Worm (Caenorhabditis elegans) whole organism, late embryonic: ENCODE measurements around the gene C23H3.2.

ENCODE experiments used
- F13H6.1 ChIP-seq: sonication (generic microtip); optimal IDR thresholded peaks from 2 replicates; lab custom pipeline; 2016; ENCODE audit warnings: missing genetic modification characterization, missing compliant biosample characterization
- K02D7.2 ChIP-seq: sonication (generic microtip); optimal IDR thresholded peaks from 2 replicates; lab custom pipeline; 2017; ENCODE audit warnings: mild to moderate bottlenecking, missing genetic modification characterization, missing compliant biosample characterization
- T23F11.4 ChIP-seq: fragments of 200-800 bp; sonication (Bioruptor generic); optimal IDR thresholded peaks from 2 replicates; lab custom pipeline; 2018; ENCODE audit warnings: mild to moderate bottlenecking, missing genetic modification characterization, missing compliant biosample characterization
- Y22D7AL.16 ChIP-seq: sonication (generic microtip); optimal IDR thresholded peaks from 2 replicates; lab custom pipeline; 2016; ENCODE audit warnings: missing genetic modification characterization, missing compliant biosample characterization
- ama-1 ChIP-seq: fragments of 150-350 bp; optimal IDR thresholded peaks from 2 replicates; lab custom pipeline; 2014
- ceh-19 ChIP-seq: fragments of 200-800 bp; sonication (Bioruptor generic); optimal IDR thresholded peaks from 2 replicates; lab custom pipeline; 2018; ENCODE audit warnings: mild to moderate bottlenecking, missing genetic modification characterization, missing compliant biosample characterization
- ceh-2 ChIP-seq: sonication (generic microtip); optimal IDR thresholded peaks from 2 replicates; lab custom pipeline; 2016; ENCODE audit warnings: missing genotype, missing genetic modification characterization, missing compliant biosample characterization
- ceh-24 ChIP-seq: sonication (generic microtip); optimal IDR thresholded peaks from 2 replicates; lab custom pipeline; 2016; ENCODE audit warnings: mild to moderate bottlenecking, missing genetic modification characterization, missing compliant biosample characterization
- ceh-30 ChIP-seq: fragments of 150-350 bp; optimal IDR thresholded peaks from 2 replicates; lab custom pipeline; 2014; ENCODE audit warnings: missing biosample characterization, missing genetic modification characterization
- ceh-31 ChIP-seq: sonication (generic microtip); optimal IDR thresholded peaks from 2 replicates; lab custom pipeline; 2016; ENCODE audit warnings: missing genetic modification characterization, missing compliant biosample characterization
- ceh-34 ChIP-seq: sonication (generic microtip); optimal IDR thresholded peaks from 2 replicates; lab custom pipeline; 2016; ENCODE audit warnings: mild to moderate bottlenecking, missing genetic modification characterization, missing compliant biosample characterization
- ceh-6 ChIP-seq: fragments of 200-800 bp; sonication (Bioruptor generic); optimal IDR thresholded peaks from 2 replicates; lab custom pipeline; 2018; ENCODE audit warnings: mild to moderate bottlenecking, missing genetic modification characterization, missing compliant biosample characterization
- ceh-9 ChIP-seq: sonication (generic microtip); optimal IDR thresholded peaks from 2 replicates; lab custom pipeline; 2016; ENCODE audit warnings: mild to moderate bottlenecking, missing genetic modification characterization, inconsistent platforms, missing compliant biosample characterization
- che-1 ChIP-seq: sonication (generic microtip); optimal IDR thresholded peaks from 2 replicates; lab custom pipeline; 2016; ENCODE audit warnings: mild to moderate bottlenecking, missing genetic modification characterization, missing compliant biosample characterization
- dve-1 ChIP-seq: sonication (generic microtip); optimal IDR thresholded peaks from 2 replicates; lab custom pipeline; 2017; ENCODE audit warnings: antibody characterized with exemption, mild to moderate bottlenecking, missing genetic modification characterization, missing compliant biosample characterization
- elt-4 ChIP-seq: sonication (generic microtip); optimal IDR thresholded peaks from 2 replicates; lab custom pipeline; 2016; ENCODE audit warnings: missing genetic modification characterization, missing compliant biosample characterization
- ets-4 ChIP-seq: sonication (generic microtip); optimal IDR thresholded peaks from 2 replicates; lab custom pipeline; 2016; ENCODE audit warnings: missing genetic modification characterization, missing compliant biosample characterization
- fax-1 ChIP-seq: sonication (generic microtip); optimal IDR thresholded peaks from 2 replicates; lab custom pipeline; 2016; ENCODE audit warnings: missing genotype, missing genetic modification characterization, missing compliant biosample characterization
- fkh-10 ChIP-seq: fragments of 150-350 bp; optimal IDR thresholded peaks from 2 replicates; lab custom pipeline; 2014; ENCODE audit warnings: missing biosample characterization, missing genetic modification reagents, missing genetic modification characterization
- fkh-6 ChIP-seq: sonication (generic microtip); optimal IDR thresholded peaks from 2 replicates; lab custom pipeline; 2016; ENCODE audit warnings: missing genetic modification characterization, missing compliant biosample characterization
- gmeb-2 ChIP-seq: sonication (generic microtip); optimal IDR thresholded peaks from 2 replicates; lab custom pipeline; 2016; ENCODE audit warnings: missing genetic modification characterization, inconsistent platforms, missing compliant biosample characterization
- hlh-13 ChIP-seq: fragments of 200-800 bp; sonication (Bioruptor generic); optimal IDR thresholded peaks from 2 replicates; lab custom pipeline; 2018; ENCODE audit warnings: mild to moderate bottlenecking, missing genetic modification characterization, missing compliant biosample characterization
- hlh-15 ChIP-seq: sonication (generic microtip); optimal IDR thresholded peaks from 2 replicates; lab custom pipeline; 2016; ENCODE audit warnings: missing genetic modification characterization, missing compliant biosample characterization
- hlh-6 ChIP-seq: sonication (generic microtip); optimal IDR thresholded peaks from 2 replicates; lab custom pipeline; 2016; ENCODE audit warnings: missing genotype, missing genetic modification characterization, missing compliant biosample characterization
- lin-11 ChIP-seq: fragments of 200-800 bp; sonication (Bioruptor generic); optimal IDR thresholded peaks from 2 replicates; lab custom pipeline; 2018; ENCODE audit warnings: mild to moderate bottlenecking, missing genetic modification characterization, missing compliant biosample characterization
- madf-2 ChIP-seq: sonication (generic microtip); optimal IDR thresholded peaks from 2 replicates; lab custom pipeline; 2017; ENCODE audit warnings: missing genetic modification characterization, missing compliant biosample characterization
- mec-3 ChIP-seq: sonication (generic microtip); optimal IDR thresholded peaks from 2 replicates; lab custom pipeline; 2016; ENCODE audit warnings: borderline replicate concordance, missing genetic modification characterization, missing compliant biosample characterization
- nhr-11 ChIP-seq: fragments of 150-350 bp; optimal IDR thresholded peaks from 2 replicates; lab custom pipeline; 2014; ENCODE audit warnings: missing biosample characterization, missing genetic modification characterization
- nhr-232 ChIP-seq: sonication (generic microtip); optimal IDR thresholded peaks from 2 replicates; lab custom pipeline; 2016; ENCODE audit warnings: missing genetic modification characterization, missing compliant biosample characterization
- npax-4 ChIP-seq: sonication (generic microtip); optimal IDR thresholded peaks from 2 replicates; lab custom pipeline; 2016; ENCODE audit warnings: missing genetic modification characterization, missing compliant biosample characterization
- pag-3 ChIP-seq: sonication (generic microtip); optimal IDR thresholded peaks from 2 replicates; lab custom pipeline; 2016; ENCODE audit warnings: missing compliant biosample characterization, missing genetic modification characterization, borderline replicate concordance
- pax-1 ChIP-seq: fragments of 150-350 bp; optimal IDR thresholded peaks from 2 replicates; lab custom pipeline; 2014; ENCODE audit warnings: missing biosample characterization, missing genetic modification characterization
- pha-2 ChIP-seq: sonication (generic microtip); optimal IDR thresholded peaks from 2 replicates; lab custom pipeline; 2017; ENCODE audit warnings: mild to moderate bottlenecking, missing genetic modification characterization, missing compliant biosample characterization
- pha-4 ChIP-seq: fragments of 150-350 bp; optimal IDR thresholded peaks from 2 replicates; lab custom pipeline; 2018; ENCODE audit warnings: missing biosample characterization, missing genetic modification reagents, missing genetic modification characterization
- pqm-1 ChIP-seq: sonication (generic microtip); optimal IDR thresholded peaks from 2 replicates; lab custom pipeline; 2016; ENCODE audit warnings: missing genetic modification characterization, missing compliant biosample characterization
- pros-1 ChIP-seq: fragments of 150-350 bp; optimal IDR thresholded peaks from 2 replicates; lab custom pipeline; 2014; ENCODE audit warnings: missing biosample characterization, missing genetic modification reagents, missing genetic modification characterization
- ref-2 ChIP-seq: sonication (generic microtip); optimal IDR thresholded peaks from 2 replicates; lab custom pipeline; 2016; ENCODE audit warnings: missing genetic modification characterization, missing compliant biosample characterization
- rnt-1 ChIP-seq: sonication (generic microtip); optimal IDR thresholded peaks from 2 replicates; lab custom pipeline; 2016; ENCODE audit warnings: missing genetic modification characterization, missing compliant biosample characterization
- sdc-2 ChIP-seq: sonication (generic microtip); optimal IDR thresholded peaks from 2 replicates; lab custom pipeline; 2016; ENCODE audit warnings: missing genotype, missing genetic modification characterization, missing compliant biosample characterization
- sox-2 ChIP-seq: fragments of 200-800 bp; sonication (Bioruptor generic); IDR thresholded peaks from 2 replicates; pipeline ENCODE4 v1.3.6; 2022; ENCODE audit warnings: missing genetic modification reagents, missing genetic modification characterization, missing compliant biosample characterization
- sox-4 ChIP-seq: sonication (generic microtip); optimal IDR thresholded peaks from 2 replicates; lab custom pipeline; 2017; ENCODE audit warnings: mild to moderate bottlenecking, missing genetic modification characterization, inconsistent platforms, missing compliant biosample characterization
- syd-9 ChIP-seq: sonication (generic microtip); optimal IDR thresholded peaks from 2 replicates; lab custom pipeline; 2016; ENCODE audit warnings: mild to moderate bottlenecking, missing genetic modification characterization, moderate library complexity, missing compliant biosample characterization
- tbx-2 ChIP-seq: sonication (generic microtip); optimal IDR thresholded peaks from 2 replicates; lab custom pipeline; 2016; ENCODE audit warnings: missing genetic modification characterization, missing compliant biosample characterization
- unc-3 ChIP-seq, 2 experiments: fragments of 200-800 bp in 1 of 2; sonication (Bioruptor generic) in 1 of 2; sonication (generic microtip) in 1 of 2; conservative IDR thresholded peaks in 1 of 2; optimal IDR thresholded peaks in 1 of 2; 2 replicates each; pipeline versions ENCODE4 v1.3.6 to Lab custom; 2016 to 2022; ENCODE audit warnings: missing compliant biosample characterization in 2 of 2, missing genetic modification characterization in 2 of 2, missing genetic modification reagents in 1 of 2
- unc-42 ChIP-seq: sonication (generic microtip); optimal IDR thresholded peaks from 2 replicates; lab custom pipeline; 2016; ENCODE audit warnings: missing genotype, missing genetic modification characterization, missing compliant biosample characterization
- unc-55 ChIP-seq: sonication (generic microtip); optimal IDR thresholded peaks from 2 replicates; lab custom pipeline; 2017; ENCODE audit warnings: missing biosample characterization, missing genetic modification reagents, missing genetic modification characterization
- unc-86 ChIP-seq: sonication (generic microtip); optimal IDR thresholded peaks from 2 replicates; lab custom pipeline; 2016; ENCODE audit warnings: missing genetic modification characterization, missing compliant biosample characterization
- ztf-16 ChIP-seq: sonication (generic microtip); optimal IDR thresholded peaks from 2 replicates; lab custom pipeline; 2017; ENCODE audit warnings: missing genetic modification characterization, missing compliant biosample characterization

Gene C23H3.2

DNA sequence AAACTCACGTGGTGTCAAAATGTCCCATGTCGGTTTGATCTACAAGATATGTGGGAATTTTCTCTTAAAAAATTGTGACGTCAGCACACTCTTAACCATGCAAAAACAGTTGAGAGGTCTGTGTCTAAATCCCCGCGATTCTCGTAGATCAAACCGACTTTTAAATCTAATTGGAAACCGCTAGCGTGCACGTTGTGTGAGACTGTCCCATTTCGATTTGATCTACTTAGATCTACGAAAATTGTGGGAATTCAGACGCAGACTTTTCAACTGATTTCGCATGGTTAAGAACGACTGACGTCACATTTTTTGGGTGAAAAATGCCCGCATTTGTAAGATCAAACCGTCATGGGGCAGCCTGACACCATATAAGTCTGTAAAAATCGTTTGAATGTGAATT, 3.2 kb upstream of the C23H3.2 start:
- TF ChIP-seq ceh-34 (tag; lab: Kevin White, UChicago) (no peak), pqm-1 (tag; lab: Kevin White, UChicago) (no peak), pros-1 (tag; lab: Kevin White, UChicago) (no peak), unc-3 (GFP tag; conservative IDR thresholded peaks at IDR 0.05; lab: Robert Waterston, UW) (no peak), unc-3 (tag; optimal IDR thresholded peaks at IDR 0.05; lab: Kevin White, UChicago) (no peak), ceh-24 (no peak), ceh-31 (tag; lab: Kevin White, UChicago) (no peak), madf-2 (no peak), hlh-15 (tag; lab: Kevin White, UChicago) (no peak), ceh-6 (GFP tag; lab: Kevin White, UChicago) (no peak), F13H6.1 (no peak), ets-4 (tag; lab: Kevin White, UChicago) (no peak), pax-1 (tag; lab: Kevin White, UChicago) (no peak), hlh-13 (GFP tag; lab: Kevin White, UChicago) (no peak), ama-1 (no peak), ceh-2 (tag; lab: Kevin White, UChicago) (no peak)

DNA sequence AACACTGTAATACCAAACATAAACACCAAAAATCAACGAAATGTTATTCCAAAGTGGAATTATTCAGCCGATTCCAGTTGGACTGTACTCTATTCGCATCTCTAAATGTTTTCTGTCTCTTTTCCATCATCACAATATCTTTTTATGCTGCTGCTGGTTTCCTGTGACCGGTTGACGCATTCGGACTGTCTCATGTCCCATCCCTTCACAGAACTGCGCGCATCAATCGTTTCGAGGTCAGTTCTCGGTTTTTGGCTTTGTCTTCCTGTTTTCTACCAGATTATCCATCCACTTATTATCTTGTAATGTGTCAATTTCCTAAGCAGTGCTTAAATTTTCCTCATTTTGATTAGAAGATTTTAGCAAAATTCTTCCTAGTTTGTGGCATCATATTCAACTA, 1.1 kb upstream of the C23H3.2 start:
- TF ChIP-seq nhr-232 (tag; lab: Kevin White, UChicago) = no peak
- TF ChIP-seq ref-2 (tag; lab: Kevin White, UChicago) = no peak
- TF ChIP-seq unc-42 (tag; lab: Kevin White, UChicago) = no peak
- TF ChIP-seq ceh-9 = no peak
- TF ChIP-seq hlh-15 (tag; lab: Kevin White, UChicago) = no peak
- TF ChIP-seq rnt-1 (tag; lab: Kevin White, UChicago) = no peak
- no peak for TF ChIP-seq ceh-19 (GFP tag; lab: Kevin White, UChicago)
- no peak for TF ChIP-seq unc-55 (GFP tag; lab: Kevin White, UChicago)
- TF ChIP-seq npax-4 (tag; lab: Kevin White, UChicago) = no peak
- TF ChIP-seq sox-2 (GFP tag; lab: Robert Waterston, UW) = no peak
- no peak for TF ChIP-seq pha-2
- TF ChIP-seq pros-1 (tag; lab: Kevin White, UChicago) = no peak
- TF ChIP-seq ceh-30 (tag; lab: Kevin White, UChicago) = no peak
- no peak for TF ChIP-seq T23F11.4 (GFP tag; lab: Kevin White, UChicago)

DNA sequence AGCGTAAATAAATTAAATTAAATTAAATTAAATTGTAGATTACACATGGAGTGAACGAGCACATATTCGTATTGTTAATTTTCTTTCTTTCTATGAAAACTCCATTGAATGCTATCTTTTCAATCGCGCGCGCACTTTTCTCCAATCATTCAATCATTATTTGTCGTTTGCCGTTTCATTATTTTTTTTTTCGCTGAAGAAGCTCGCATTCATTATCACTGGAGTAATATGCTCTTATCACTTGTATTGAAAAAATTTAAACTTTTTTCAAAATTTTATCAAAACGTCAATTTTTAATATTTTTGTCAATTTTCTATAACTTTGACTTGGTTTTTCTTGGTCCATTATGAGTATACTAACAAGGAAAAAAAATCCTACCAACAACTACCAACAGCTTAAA, 4.4 kb downstream of the C23H3.2 start:
- no peak for TF ChIP-seq hlh-6 (tag; lab: Kevin White, UChicago)
- no peak for TF ChIP-seq ztf-16 (tag; lab: Kevin White, UChicago)
- TF ChIP-seq che-1 (tag; lab: Kevin White, UChicago) = no peak
- TF ChIP-seq pax-1 (tag; lab: Kevin White, UChicago) = no peak
- no peak for TF ChIP-seq syd-9
- TF ChIP-seq fax-1 = no peak
- TF ChIP-seq unc-86 (tag; lab: Kevin White, UChicago) = no peak
- no peak for TF ChIP-seq dve-1 (tag; lab: Kevin White, UChicago)
- no peak for TF ChIP-seq pha-4 (tag; lab: Kevin White, UChicago)
- TF ChIP-seq gmeb-2 (tag; lab: Kevin White, UChicago) = no peak
- no peak for TF ChIP-seq lin-11
- TF ChIP-seq K02D7.2 (tag; lab: Kevin White, UChicago) = no peak

DNA sequence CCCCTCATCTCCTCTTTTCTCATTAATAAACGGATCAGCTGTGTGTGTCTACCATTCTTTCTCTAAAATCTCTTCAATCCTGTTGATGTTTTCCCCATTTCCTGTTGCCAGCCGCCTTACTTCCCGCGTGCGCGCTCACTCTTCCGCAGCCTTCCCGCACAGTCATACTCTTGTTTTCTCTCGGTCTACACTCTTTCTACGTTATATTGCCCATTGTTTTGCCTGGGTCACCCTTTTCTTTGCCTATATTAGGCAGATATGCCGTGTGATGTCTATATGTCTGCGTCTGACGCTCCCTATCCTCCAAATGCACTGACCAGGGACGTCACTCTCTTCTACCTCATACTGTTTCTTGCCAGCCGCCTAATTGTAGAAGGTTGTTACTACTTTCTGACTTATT, 5.2 kb downstream of the C23H3.2 start:
- TF ChIP-seq ets-4 (tag; lab: Kevin White, UChicago) (peak; percentile 75), sdc-2 (peak; percentile 38), che-1 (tag; lab: Kevin White, UChicago) (no peak), rnt-1 (tag; lab: Kevin White, UChicago) (peak; percentile 31), nhr-11 (tag; lab: Kevin White, UChicago) (no peak), unc-55 (GFP tag; lab: Kevin White, UChicago) (peak; percentile 69), ztf-16 (tag; lab: Kevin White, UChicago) (no peak), pag-3 (tag; lab: Kevin White, UChicago) (no peak), mec-3 (peak; percentile 28), npax-4 (tag; lab: Kevin White, UChicago) (no peak), pax-1 (tag; lab: Kevin White, UChicago) (peak; percentile 79), hlh-13 (GFP tag; lab: Kevin White, UChicago) (no peak), elt-4 (tag; lab: Kevin White, UChicago) (no peak), sox-4 (tag; lab: Kevin White, UChicago) (no peak), fkh-6 (no peak), ceh-2 (tag; lab: Kevin White, UChicago) (peak; percentile 64), lin-11 (no peak), fkh-10 (no peak), Y22D7AL.16 (tag; lab: Kevin White, UChicago) (no peak), tbx-2 (tag; lab: Kevin White, UChicago) (peak; percentile 84)
